Worm (Caenorhabditis elegans): Measurements from ENCODE around the gene chil-1.

DNA sequence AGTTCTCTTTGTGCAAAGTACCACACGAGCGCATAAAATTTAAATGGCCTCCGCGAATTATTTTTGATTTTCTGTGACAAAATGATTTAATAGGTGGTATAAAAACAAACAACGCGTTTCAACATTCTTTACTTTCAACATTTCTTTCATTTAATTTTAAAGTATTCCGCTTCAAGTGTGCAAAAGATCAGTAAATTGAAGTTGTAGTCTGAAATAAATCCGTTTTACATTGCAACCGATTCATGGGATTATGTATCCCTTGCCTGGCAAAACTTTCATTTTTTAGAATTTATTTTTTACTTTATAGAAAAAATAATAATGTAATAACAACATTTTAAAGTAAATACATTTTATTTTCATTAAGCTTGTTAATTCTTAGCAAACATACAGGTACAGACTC is 28.2 kb upstream of the chil-1 start, which contains the start of gene F26C11.1:
- no peak for TF ChIP-seq nhr-76 (tag; optimal IDR thresholded peaks at IDR 0.05)
- TF ChIP-seq ztf-11 (tag; optimal IDR thresholded peaks at IDR 0.05) = no peak
- TF ChIP-seq nhr-12 (tag; optimal IDR thresholded peaks at IDR 0.05) = no peak
- no peak for TF ChIP-seq sptf-1 (tag; optimal IDR thresholded peaks at IDR 0.05)
- TF ChIP-seq unc-62 (GFP tag; optimal IDR thresholded peaks at IDR 0.05) = no peak
- TF ChIP-seq ces-1 (GFP tag; optimal IDR thresholded peaks at IDR 0.05) = no peak
- TF ChIP-seq drap-1 (GFP tag; optimal IDR thresholded peaks at IDR 0.05) = no peak
- no peak for TF ChIP-seq pha-4 (tag; optimal IDR thresholded peaks at IDR 0.05)
